Worm (Caenorhabditis elegans) whole organism, young adult: ENCODE measurements around the gene W10G11.3.

Experiments used
- C06A6.2 ChIP-seq: fragments of 200-800 bp; sonication (Bioruptor generic); conservative IDR thresholded peaks from 2 replicates; pipeline ENCODE4 v1.3.6; 2022; ENCODE audit warnings: missing genetic modification characterization, missing compliant biosample characterization
- F22D6.2 ChIP-seq: sonication (generic microtip); optimal IDR thresholded peaks from 2 replicates; lab custom pipeline; 2016; ENCODE audit warnings: mild to moderate bottlenecking, missing genetic modification characterization, missing compliant biosample characterization
- F23B12.7 ChIP-seq: sonication (generic microtip); optimal IDR thresholded peaks from 2 replicates; lab custom pipeline; 2017; ENCODE audit warnings: missing genetic modification characterization, mild to moderate bottlenecking, missing compliant biosample characterization, antibody characterized with exemption, moderate library complexity; ENCODE audit not compliant: insufficient read depth
- F57A8.1 ChIP-seq: fragments of 200-800 bp; sonication (Bioruptor generic); optimal IDR thresholded peaks from 2 replicates; lab custom pipeline; 2018; ENCODE audit warnings: mild to moderate bottlenecking, missing genetic modification characterization, moderate library complexity, missing compliant biosample characterization
- F57C9.4 ChIP-seq: sonication (generic microtip); optimal IDR thresholded peaks from 2 replicates; lab custom pipeline; 2017; ENCODE audit warnings: mild to moderate bottlenecking, missing genetic modification characterization, missing compliant biosample characterization
- K11D2.4 ChIP-seq: fragments of 200-800 bp; sonication (Bioruptor generic); IDR thresholded peaks from 2 replicates; pipeline ENCODE4 v1.3.6; 2022; ENCODE audit warnings: missing genetic modification reagents, missing genetic modification characterization, missing compliant biosample characterization
- T07F8.4 ChIP-seq: sonication (generic microtip); optimal IDR thresholded peaks from 2 replicates; lab custom pipeline; 2016; ENCODE audit warnings: mild to moderate bottlenecking, missing genetic modification characterization, moderate library complexity, missing compliant biosample characterization
- T26A5.8 ChIP-seq: sonication (generic microtip); optimal IDR thresholded peaks from 2 replicates; lab custom pipeline; 2016; ENCODE audit warnings: missing genetic modification characterization, missing compliant biosample characterization
- Y53F4B.3 ChIP-seq: fragments of 200-800 bp; sonication (Bioruptor generic); IDR thresholded peaks from 2 replicates; pipeline ENCODE4 v1.3.6; 2022; ENCODE audit warnings: missing genetic modification reagents, missing genetic modification characterization, missing compliant biosample characterization
- Y67H2A.10 ChIP-seq: fragments of 200-800 bp; sonication (Bioruptor generic); conservative IDR thresholded peaks from 2 replicates; pipeline ENCODE4 v1.3.6; 2022; ENCODE audit warnings: missing genetic modification reagents, missing genetic modification characterization, missing compliant biosample characterization
- ama-1 ChIP-seq, 3 experiments: fragments of 150-350 bp in 1 of 3; sonication (generic microtip) in 2 of 3; optimal IDR thresholded peaks; 2 replicates each; lab custom pipeline; 2014 to 2018; ENCODE audit warnings: missing biosample characterization in 2 of 3, missing genetic modification characterization in 2 of 3, missing genetic modification reagents in 2 of 3
- aptf-2 ChIP-seq: fragments of 200-800 bp; sonication (Bioruptor generic); conservative IDR thresholded peaks from 2 replicates; pipeline ENCODE4 v1.3.6; 2022; ENCODE audit warnings: missing genetic modification reagents, missing genetic modification characterization, missing compliant biosample characterization
- atf-7 ChIP-seq: sonication (generic microtip); optimal IDR thresholded peaks from 2 replicates; lab custom pipeline; 2017; ENCODE audit warnings: mild to moderate bottlenecking, missing genetic modification characterization, missing compliant biosample characterization
- ceh-58 ChIP-seq: fragments of 200-800 bp; sonication (Bioruptor generic); IDR thresholded peaks from 2 replicates; pipeline ENCODE4 v1.3.6; 2022; ENCODE audit warnings: missing genetic modification characterization, missing compliant biosample characterization
- ceh-79 ChIP-seq: sonication (generic microtip); optimal IDR thresholded peaks from 2 replicates; lab custom pipeline; 2017; ENCODE audit warnings: mild to moderate bottlenecking, missing genetic modification characterization, missing compliant biosample characterization
- efl-1 ChIP-seq: fragments of 150-350 bp; optimal IDR thresholded peaks from 2 replicates; lab custom pipeline; 2014; ENCODE audit warnings: missing biosample characterization, missing genetic modification reagents, missing genetic modification characterization
- egl-18 ChIP-seq: fragments of 200-800 bp; sonication (Bioruptor generic); IDR thresholded peaks from 2 replicates; pipeline ENCODE4 v1.3.6; 2022; ENCODE audit warnings: missing genetic modification reagents, missing genetic modification characterization, missing compliant biosample characterization
- ets-4 ChIP-seq: fragments of 200-800 bp; sonication (Bioruptor generic); optimal IDR thresholded peaks from 2 replicates; lab custom pipeline; 2018; ENCODE audit warnings: mild to moderate bottlenecking, missing genetic modification characterization, missing compliant biosample characterization
- hlh-26 ChIP-seq: fragments of 200-800 bp; sonication (Bioruptor generic); conservative IDR thresholded peaks from 2 replicates; pipeline ENCODE4 v1.3.6; 2022; ENCODE audit warnings: missing genetic modification reagents, missing genetic modification characterization, missing compliant biosample characterization
- lag-1 ChIP-seq: fragments of 200-800 bp; sonication (Bioruptor generic); IDR thresholded peaks from 2 replicates; pipeline ENCODE4 v1.3.6; 2022; ENCODE audit warnings: missing genetic modification reagents, missing genetic modification characterization, missing compliant biosample characterization
- lin-35 ChIP-seq, 3 experiments: fragments of 150-350 bp in 2 of 3; sonication (generic microtip) in 1 of 3; optimal IDR thresholded peaks; 2 replicates each; lab custom pipeline; 2014 to 2018; ENCODE audit warnings: missing biosample characterization in 3 of 3, missing genetic modification characterization in 3 of 3, missing genetic modification reagents in 3 of 3
- lin-54 ChIP-seq: fragments of 200-800 bp; sonication (Bioruptor generic); optimal IDR thresholded peaks from 2 replicates; lab custom pipeline; 2018; ENCODE audit warnings: mild to moderate bottlenecking, missing genetic modification characterization, missing compliant biosample characterization
- lsy-27 ChIP-seq: sonication (generic microtip); optimal IDR thresholded peaks from 2 replicates; lab custom pipeline; 2017; ENCODE audit warnings: missing genetic modification characterization, mild to moderate bottlenecking, missing compliant biosample characterization, antibody characterized with exemption, missing genotype, borderline replicate concordance; ENCODE audit not compliant: insufficient read depth
- madf-8 ChIP-seq: fragments of 200-800 bp; sonication (Bioruptor generic); conservative IDR thresholded peaks from 2 replicates; pipeline ENCODE4 v1.3.6; 2022; ENCODE audit warnings: missing genetic modification reagents, missing genetic modification characterization, missing compliant biosample characterization
- mxl-1 ChIP-seq: sonication (generic microtip); optimal IDR thresholded peaks from 2 replicates; lab custom pipeline; 2016; ENCODE audit warnings: missing genetic modification characterization, missing compliant biosample characterization
- nfya-1 ChIP-seq: sonication (generic microtip); optimal IDR thresholded peaks from 2 replicates; lab custom pipeline; 2017; ENCODE audit warnings: antibody characterized with exemption, missing compliant biosample characterization, missing genetic modification characterization, borderline replicate concordance; ENCODE audit not compliant: insufficient read depth
- nhr-179 ChIP-seq: sonication (generic microtip); optimal IDR thresholded peaks from 2 replicates; lab custom pipeline; 2016; ENCODE audit warnings: mild to moderate bottlenecking, missing genetic modification characterization, missing compliant biosample characterization
- nhr-90 ChIP-seq: sonication (generic microtip); optimal IDR thresholded peaks from 2 replicates; lab custom pipeline; 2016; ENCODE audit warnings: missing genotype, mild to moderate bottlenecking, missing genetic modification characterization, missing compliant biosample characterization
- repo-1 ChIP-seq: sonication (generic microtip); optimal IDR thresholded peaks from 2 replicates; lab custom pipeline; 2017; ENCODE audit warnings: mild to moderate bottlenecking, missing genetic modification characterization, missing compliant biosample characterization
- sdz-38 ChIP-seq: sonication (generic microtip); optimal IDR thresholded peaks from 2 replicates; lab custom pipeline; 2016; ENCODE audit warnings: missing genotype, missing genetic modification characterization, missing compliant biosample characterization
- tlf-1 ChIP-seq: fragments of 200-800 bp; sonication (Bioruptor generic); optimal IDR thresholded peaks from 2 replicates; lab custom pipeline; 2018; ENCODE audit warnings: mild to moderate bottlenecking, missing genetic modification characterization, missing compliant biosample characterization
- unc-62 ChIP-seq: fragments of 150-350 bp; optimal IDR thresholded peaks from 2 replicates; lab custom pipeline; 2014; ENCODE audit warnings: missing biosample characterization, missing genetic modification reagents, missing genetic modification characterization
- zfh-2 ChIP-seq: fragments of 200-800 bp; sonication (Bioruptor generic); conservative IDR thresholded peaks from 2 replicates; pipeline ENCODE4 v1.3.6; 2022; ENCODE audit warnings: missing genetic modification reagents, missing genetic modification characterization, missing compliant biosample characterization
- ztf-25 ChIP-seq: fragments of 200-800 bp; sonication (Bioruptor generic); IDR thresholded peaks from 2 replicates; pipeline ENCODE4 v1.3.6; 2022; ENCODE audit warnings: missing genetic modification reagents, missing genetic modification characterization, missing compliant biosample characterization
- ztf-26 ChIP-seq: sonication (generic microtip); optimal IDR thresholded peaks from 2 replicates; lab custom pipeline; 2017; ENCODE audit warnings: missing genetic modification characterization, missing compliant biosample characterization

The W10G11.3 gene

DNA sequence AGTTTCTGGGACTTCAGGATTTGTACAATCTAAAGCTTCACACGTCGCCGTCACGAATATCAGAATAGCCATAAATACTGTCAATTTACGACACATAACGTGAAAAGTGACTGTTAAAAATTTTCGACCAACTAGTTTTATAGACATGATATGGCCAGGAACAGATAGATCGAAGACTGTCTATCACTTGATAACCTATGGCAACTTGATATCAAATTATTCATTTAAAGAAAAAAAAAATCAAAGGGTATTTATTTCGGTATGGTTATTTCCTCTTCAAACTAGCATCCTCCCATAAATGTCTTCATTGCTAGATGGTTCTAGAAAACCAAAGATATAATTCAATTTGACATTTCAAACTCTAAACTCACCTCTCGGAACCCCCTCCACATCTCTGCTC, at the start of gene W10G11.3:
Gene W10G11.3, minus strand, starts transcription at position 101 of the 400 bp plus-strand sequence.
- TF ChIP-seq lag-1 (0 out of 2 replicates have a peak, but pooled peaks have one; percentile 31), repo-1 (no peak), hlh-26 (GFP tag; lab: Robert Waterston, UW) (no peak)

DNA sequence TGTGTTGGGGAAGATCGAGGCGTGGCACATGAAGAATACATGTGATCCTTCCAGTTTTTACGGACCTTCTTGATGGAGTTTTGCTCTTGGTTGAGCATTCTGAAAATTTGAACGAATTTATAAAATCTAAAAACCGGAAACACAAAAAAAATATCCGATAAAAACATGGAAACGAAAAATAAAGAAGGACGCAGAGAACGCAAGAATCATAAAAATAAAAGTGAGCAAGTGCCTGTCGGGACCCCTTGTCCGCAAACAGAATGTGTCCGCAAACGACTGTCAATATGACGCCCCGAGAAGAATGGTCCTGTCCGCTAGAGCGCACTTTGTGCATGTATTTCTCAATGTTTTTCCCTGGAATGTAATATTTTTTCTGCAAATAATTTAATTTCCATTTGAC, 47.4 kb upstream of the W10G11.3 start, which contains the start of gene Y49F6A.5:
Gene Y49F6A.5, minus strand, starts transcription at position 101 of the 400 bp plus-strand sequence.
- TF ChIP-seq F22D6.2 (tag; lab: Kevin White, UChicago): no peak
- TF ChIP-seq efl-1 (GFP tag; lab: Kevin White, UChicago): peak; percentile 15
- TF ChIP-seq tlf-1 (GFP tag; lab: Kevin White, UChicago): no peak
- no peak for TF ChIP-seq ceh-79 (tag; lab: Kevin White, UChicago)

DNA sequence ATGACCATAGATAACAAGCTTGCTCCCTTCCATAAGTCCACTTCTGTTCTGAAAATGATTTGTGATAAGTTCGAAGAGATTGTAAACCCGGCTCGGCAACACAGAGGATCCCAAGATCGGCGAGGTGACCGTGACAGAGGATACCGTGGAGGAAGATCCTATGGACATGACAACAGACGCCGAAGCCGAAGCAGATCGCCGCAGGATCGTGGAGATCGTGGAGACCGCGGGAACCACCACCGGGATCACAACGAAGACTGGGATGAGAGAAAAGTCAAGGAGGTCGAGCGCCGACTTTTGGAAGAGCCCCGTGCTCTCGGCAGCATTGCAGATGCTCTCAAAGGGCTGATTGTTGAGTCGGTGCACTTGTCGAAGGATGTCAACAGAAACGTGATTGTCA, 42.3 kb upstream of the W10G11.3 start:
- TF ChIP-seq lag-1 (no peak), aptf-2 (GFP tag; lab: Robert Waterston, UW) (no peak), nhr-90 (tag; lab: Kevin White, UChicago) (no peak), lin-54 (GFP tag; lab: Kevin White, UChicago) (no peak), T26A5.8 (tag; lab: Kevin White, UChicago) (no peak), lin-35 (GFP tag; optimal IDR thresholded peaks at IDR 0.05; lab: Kevin White, UChicago) (no peak), nhr-179 (tag; lab: Kevin White, UChicago) (no peak), F23B12.7 (tag; lab: Kevin White, UChicago) (no peak), zfh-2 (peak; percentile 71; the same call in 1 of the 2 replicates)

DNA sequence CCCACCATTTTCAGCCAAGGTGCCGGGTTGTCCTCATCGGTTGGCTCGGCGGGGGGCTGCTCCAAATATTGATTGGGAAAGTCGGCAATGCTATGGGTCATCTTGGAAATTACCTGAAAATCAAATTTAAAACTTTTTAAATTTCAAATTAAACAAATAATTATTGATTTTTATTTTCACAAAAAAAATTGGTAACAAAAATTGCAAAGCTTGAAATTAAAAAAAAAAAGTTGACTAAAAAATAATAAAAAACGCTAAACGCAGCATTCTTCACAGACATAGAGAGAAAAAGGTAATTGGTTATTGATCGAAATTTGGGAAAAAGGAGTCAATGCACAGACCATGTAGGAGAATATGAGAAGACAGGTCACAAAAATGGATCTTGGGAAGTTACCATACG, 36.4 kb upstream of the W10G11.3 start, which contains the start of gene Y49F6A.11:
Gene Y49F6A.11, minus strand, starts transcription at position 101 of the 400 bp plus-strand sequence.
- TF ChIP-seq T07F8.4 (no peak), nfya-1 (no peak), Y67H2A.10 (GFP tag; lab: Robert Waterston, UW) (no peak), F22D6.2 (tag; lab: Kevin White, UChicago) (no peak), C06A6.2 (GFP tag; lab: Robert Waterston, UW) (no peak), Y53F4B.3 (no peak), madf-8 (GFP tag; lab: Robert Waterston, UW) (no peak), lsy-27 (no peak)
- TF ChIP-seq, all 124 proteins: peak for 0

DNA sequence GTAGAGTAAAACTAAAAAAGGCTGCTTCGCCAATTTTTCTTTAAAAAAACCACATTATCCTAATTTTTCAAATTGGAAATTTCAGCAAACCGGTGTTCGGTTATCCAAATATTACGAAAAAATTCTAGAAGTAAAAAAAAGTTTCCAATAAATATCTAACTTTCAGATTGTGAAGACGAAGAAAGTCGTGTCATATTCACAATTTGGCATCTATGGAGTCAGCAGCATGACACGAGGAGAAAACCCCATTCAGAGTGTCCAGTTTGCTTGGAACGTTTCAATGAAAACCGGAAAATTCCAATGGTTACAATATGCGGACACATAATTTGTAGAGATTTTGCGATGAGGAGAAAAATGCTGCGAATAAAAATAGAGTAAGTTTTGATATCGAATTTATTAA, 33.0 kb upstream of the W10G11.3 start, which contains the start of gene Y49F6A.12:
Gene Y49F6A.12, plus strand, starts transcription at position 301 of the 400 bp plus-strand sequence.
- TF ChIP-seq C06A6.2 (GFP tag; lab: Robert Waterston, UW) (no peak), K11D2.4 (GFP tag; lab: Robert Waterston, UW) (no peak), T07F8.4 (no peak), ceh-58 (no peak)

DNA sequence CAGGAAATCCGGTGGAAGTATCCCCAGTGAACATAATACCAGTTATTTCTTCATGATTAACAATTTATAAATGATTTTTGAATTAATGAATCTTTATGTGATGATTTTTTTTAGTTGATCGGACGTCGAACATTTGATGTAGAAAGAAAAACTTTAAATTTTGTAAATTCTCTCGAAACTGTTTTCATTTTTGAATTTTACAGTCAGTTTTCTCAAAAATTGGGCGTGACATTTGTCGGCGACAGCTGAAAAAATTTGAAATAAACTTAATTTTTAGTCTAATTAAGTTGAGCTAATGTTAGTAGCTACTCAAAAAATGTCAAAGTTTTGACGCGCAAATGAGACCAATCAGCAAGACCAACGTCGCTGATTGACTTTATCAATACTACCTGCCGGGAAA, 21.1 kb upstream of the W10G11.3 start, which contains the start of gene srh-60:
Gene srh-60, plus strand, starts transcription at position 301 of the 400 bp plus-strand sequence.
- no peak for TF ChIP-seq egl-18 (GFP tag; lab: Robert Waterston, UW)
- TF ChIP-seq ama-1 (optimal IDR thresholded peaks at IDR 0.05; lab: Kevin White, UChicago): no peak
- TF ChIP-seq ama-1 (GFP tag; optimal IDR thresholded peaks at IDR 0.05; lab: Kevin White, UChicago): no peak
- no peak for TF ChIP-seq atf-7 (tag; lab: Kevin White, UChicago)
- no peak for TF ChIP-seq repo-1
- TF ChIP-seq unc-62 (GFP tag; lab: Kevin White, UChicago): no peak
- no peak for TF ChIP-seq ztf-26 (tag; lab: Kevin White, UChicago)
- no peak for TF ChIP-seq ets-4 (GFP tag; lab: Kevin White, UChicago)
- no peak for TF ChIP-seq efl-1 (GFP tag; lab: Kevin White, UChicago)
- TF ChIP-seq mxl-1: no peak
- TF ChIP-seq sdz-38 (tag; lab: Kevin White, UChicago): no peak
- no peak for TF ChIP-seq F57A8.1 (GFP tag; lab: Kevin White, UChicago)
- no peak for TF ChIP-seq ztf-25 (GFP tag; lab: Robert Waterston, UW)
- no peak for TF ChIP-seq F57C9.4 (tag; lab: Kevin White, UChicago)
